Fruit fly (Drosophila melanogaster) whole organism, embryonic: ENCODE measurements around the gene CG5902.

Experiments used
- CG10654 ChIP-seq: fragments of 200-800 bp; sonication (Bioruptor generic); optimal IDR thresholded peaks from 2 replicates; lab custom pipeline; 2016; ENCODE audit warnings: missing biosample characterization, missing genetic modification characterization
- CG11085 ChIP-seq: fragments of 200-800 bp; sonication (Bioruptor generic); IDR thresholded peaks from 2 replicates; pipeline ENCODE4 v1.3.6; 2022; ENCODE audit warnings: missing biosample characterization, missing genetic modification characterization
- CG12299 ChIP-seq: fragments of 200-800 bp; sonication (Bioruptor generic); optimal IDR thresholded peaks from 2 replicates; lab custom pipeline; 2018; ENCODE audit warnings: missing biosample characterization, mild to moderate bottlenecking, missing genetic modification characterization
- CG12659 ChIP-seq: fragments of 200-800 bp; sonication (Bioruptor generic); optimal IDR thresholded peaks from 3 replicates; lab custom pipeline; 2017; ENCODE audit warnings: mild to moderate bottlenecking, missing biosample characterization, missing genetic modification reagents, missing genetic modification characterization
- CG12942 ChIP-seq: fragments of 200-800 bp; sonication (Bioruptor generic); optimal IDR thresholded peaks from 3 replicates; lab custom pipeline; 2016; ENCODE audit warnings: missing biosample characterization, missing genetic modification characterization
- CG13287 ChIP-seq: fragments of 200-800 bp; sonication (Bioruptor generic); IDR thresholded peaks from 2 replicates; pipeline ENCODE4 v1.3.6; 2022; ENCODE audit warnings: missing biosample characterization, missing genetic modification characterization; ENCODE audit not compliant: partially characterized antibody
- CG13894 ChIP-seq: fragments of 200-800 bp; sonication (Bioruptor generic); optimal IDR thresholded peaks from 3 replicates; lab custom pipeline; 2018; ENCODE audit warnings: missing biosample characterization, mild to moderate bottlenecking, missing genetic modification characterization, moderate library complexity
- CG14050 ChIP-seq: fragments of 200-800 bp; sonication (Bioruptor generic); IDR thresholded peaks from 3 replicates; pipeline ENCODE4 v1.3.6; 2022; ENCODE audit warnings: missing biosample characterization, missing genetic modification characterization
- CG14667 ChIP-seq: fragments of 200-800 bp; sonication (Bioruptor generic); IDR thresholded peaks from 2 replicates; pipeline ENCODE4 v1.3.6; 2022; ENCODE audit warnings: missing biosample characterization, missing genetic modification characterization
- CG15011 ChIP-seq: fragments of 200-800 bp; sonication (Bioruptor generic); optimal IDR thresholded peaks from 3 replicates; lab custom pipeline; 2018; ENCODE audit warnings: missing biosample characterization, mild to moderate bottlenecking, missing genetic modification characterization
- CG17385 ChIP-seq: fragments of 200-800 bp; sonication (Bioruptor generic); optimal IDR thresholded peaks from 3 replicates; lab custom pipeline; 2018; ENCODE audit warnings: missing biosample characterization, mild to moderate bottlenecking, missing genetic modification characterization
- CG18599 ChIP-seq: fragments of 200-800 bp; sonication (Bioruptor generic); optimal IDR thresholded peaks from 3 replicates; lab custom pipeline; 2017; ENCODE audit warnings: missing biosample characterization, missing genetic modification characterization, mild to moderate bottlenecking, moderate library complexity, missing genetic modification reagents
- CG18764 ChIP-seq: fragments of 200-800 bp; sonication (Bioruptor generic); optimal IDR thresholded peaks from 3 replicates; lab custom pipeline; 2016; ENCODE audit warnings: missing biosample characterization, missing genetic modification characterization
- CG4360 ChIP-seq: fragments of 200-800 bp; sonication (Bioruptor generic); IDR thresholded peaks from 2 replicates; pipeline ENCODE4 v1.3.6; 2022; ENCODE audit warnings: missing biosample characterization, missing genetic modification characterization
- CG5180 ChIP-seq: fragments of 200-800 bp; sonication (Bioruptor generic); optimal IDR thresholded peaks from 3 replicates; lab custom pipeline; 2017; ENCODE audit warnings: missing biosample characterization, missing genetic modification characterization, mild to moderate bottlenecking, moderate library complexity, missing genetic modification reagents
- CG6175 ChIP-seq: fragments of 200-800 bp; sonication (Bioruptor generic); IDR thresholded peaks from 3 replicates; pipeline ENCODE4 v1.3.6; 2022; ENCODE audit warnings: missing biosample characterization, missing genetic modification characterization
- CG6654 ChIP-seq: fragments of 200-800 bp; sonication (Bioruptor generic); optimal IDR thresholded peaks from 2 replicates; lab custom pipeline; 2017; ENCODE audit warnings: missing biosample characterization, mild to moderate bottlenecking, missing genetic modification characterization
- CG8478 ChIP-seq: fragments of >200 bp; optimal IDR thresholded peaks from 2 replicates; lab custom pipeline; 2018
- Chrac-16 ChIP-seq: fragments of 200-800 bp; sonication (Bioruptor generic); optimal IDR thresholded peaks from 3 replicates; lab custom pipeline; 2016; ENCODE audit warnings: missing biosample characterization, missing genetic modification characterization
- HLH3B ChIP-seq: fragments of 200-800 bp; sonication (Bioruptor generic); IDR thresholded peaks from 2 replicates; pipeline ENCODE4 v1.3.6; 2022; ENCODE audit warnings: missing biosample characterization, missing genetic modification characterization
- Hand ChIP-seq: fragments of 200-800 bp; sonication (Bioruptor generic); optimal IDR thresholded peaks from 2 replicates; lab custom pipeline; 2017; ENCODE audit warnings: mild to moderate bottlenecking, missing biosample characterization, missing genetic modification reagents, missing genetic modification characterization
- Hey ChIP-seq: fragments of 200-800 bp; sonication (Bioruptor generic); optimal IDR thresholded peaks from 3 replicates; lab custom pipeline; 2018; ENCODE audit warnings: missing biosample characterization, mild to moderate bottlenecking, missing genetic modification characterization
- Hmr ChIP-seq: fragments of 200-800 bp; sonication (Bioruptor generic); optimal IDR thresholded peaks from 3 replicates; lab custom pipeline; 2017; ENCODE audit warnings: mild to moderate bottlenecking, missing biosample characterization, missing genetic modification reagents, missing genetic modification characterization
- Lhr ChIP-seq: fragments of 200-800 bp; sonication (Bioruptor generic); optimal IDR thresholded peaks from 3 replicates; lab custom pipeline; 2017; ENCODE audit warnings: mild to moderate bottlenecking, missing biosample characterization, missing genetic modification reagents, missing genetic modification characterization
- Lpt ChIP-seq: fragments of >200 bp; optimal IDR thresholded peaks from 2 replicates; lab custom pipeline; 2018; ENCODE audit warnings: missing biosample characterization, missing genetic modification characterization
- Med ChIP-seq: fragments of 200-800 bp; sonication (Bioruptor generic); peaks from one replicate; lab custom pipeline; 2016; ENCODE audit warnings: missing biosample characterization, missing genetic modification characterization, mild to moderate bottlenecking, inconsistent platforms, moderate library complexity
- Nf-YA ChIP-seq: fragments of 200-800 bp; sonication (Bioruptor generic); IDR thresholded peaks from 2 replicates; pipeline ENCODE4 v1.3.6; 2022; ENCODE audit warnings: missing biosample characterization, missing genetic modification characterization
- Xrp1 ChIP-seq: fragments of 200-800 bp; sonication (Bioruptor generic); IDR thresholded peaks from 2 replicates; pipeline ENCODE4 v1.3.6; 2022; ENCODE audit warnings: missing biosample characterization, missing genetic modification characterization
- abd-A ChIP-seq: fragments of 200-800 bp; sonication (Bioruptor generic); optimal IDR thresholded peaks from 3 replicates; lab custom pipeline; 2019; ENCODE audit warnings: missing biosample characterization, mild to moderate bottlenecking, missing genetic modification characterization, moderate library complexity
- chif ChIP-seq, 2 experiments: fragments of 200-800 bp; sonication (Bioruptor generic); optimal IDR thresholded peaks; 3 replicates each; lab custom pipeline; 2016; ENCODE audit warnings: missing biosample characterization in 2 of 2, missing genetic modification characterization in 2 of 2
- gce ChIP-seq: fragments of 200-800 bp; sonication (Bioruptor generic); IDR thresholded peaks from 3 replicates; pipeline ENCODE4 v1.3.6; 2022; ENCODE audit warnings: missing biosample characterization, missing genetic modification characterization
- ham ChIP-seq: fragments of 200-800 bp; sonication (Bioruptor generic); IDR thresholded peaks from 2 replicates; pipeline ENCODE4 v1.3.6; 2022; ENCODE audit warnings: missing biosample characterization, missing genetic modification characterization
- jumu ChIP-seq: fragments of 200-800 bp; sonication (Bioruptor generic); optimal IDR thresholded peaks from 3 replicates; lab custom pipeline; 2016; ENCODE audit warnings: missing biosample characterization, missing genetic modification characterization
- mld ChIP-seq: fragments of 200-800 bp; sonication (Bioruptor generic); IDR thresholded peaks from 3 replicates; pipeline ENCODE4 v1.3.6; 2022; ENCODE audit warnings: missing biosample characterization, missing genetic modification characterization; ENCODE audit not compliant: partially characterized antibody
- nerfin-2 ChIP-seq: fragments of 200-800 bp; sonication (Bioruptor generic); IDR thresholded peaks from 2 replicates; pipeline ENCODE4 v1.3.6; 2022; ENCODE audit warnings: missing biosample characterization, missing genetic modification characterization; ENCODE audit not compliant: partially characterized antibody
- nom ChIP-seq: fragments of 200-800 bp; sonication (Bioruptor generic); optimal IDR thresholded peaks from 2 replicates; lab custom pipeline; 2017; ENCODE audit warnings: missing biosample characterization, missing genetic modification characterization, mild to moderate bottlenecking, moderate library complexity, missing genetic modification reagents
- salm ChIP-seq: fragments of 200-800 bp; sonication (Bioruptor generic); optimal IDR thresholded peaks from 2 replicates; lab custom pipeline; 2018; ENCODE audit warnings: missing biosample characterization, mild to moderate bottlenecking, missing genetic modification characterization
- sd ChIP-seq: fragments of 200-800 bp; sonication (Bioruptor generic); optimal IDR thresholded peaks from 3 replicates; lab custom pipeline; 2018; ENCODE audit warnings: missing biosample characterization, mild to moderate bottlenecking, missing genetic modification characterization, moderate library complexity
- sima ChIP-seq: fragments of 200-800 bp; sonication (Bioruptor generic); optimal IDR thresholded peaks from 2 replicates; lab custom pipeline; 2016; ENCODE audit warnings: missing biosample characterization, missing genetic modification characterization
- slbo ChIP-seq: fragments of 200-800 bp; sonication (Bioruptor generic); IDR thresholded peaks from 2 replicates; pipeline ENCODE4 v1.3.6; 2022; ENCODE audit warnings: missing biosample characterization, missing genetic modification characterization
- sna ChIP-seq: fragments of 200-800 bp; sonication (Bioruptor generic); IDR thresholded peaks from 2 replicates; pipeline ENCODE4 v1.3.6; 2022; ENCODE audit warnings: missing biosample characterization, missing genetic modification characterization; ENCODE audit not compliant: partially characterized antibody
- sqz ChIP-seq: fragments of 200-800 bp; sonication (Bioruptor generic); optimal IDR thresholded peaks from 3 replicates; lab custom pipeline; 2018; ENCODE audit warnings: missing biosample characterization, mild to moderate bottlenecking, missing genetic modification characterization
- ttk ChIP-seq: fragments of 200-800 bp; sonication (Bioruptor generic); IDR thresholded peaks from 2 replicates; pipeline ENCODE4 v2.1.2; 2022; ENCODE audit warnings: missing biosample characterization, missing genetic modification characterization
- usp ChIP-seq: fragments of >200 bp; optimal IDR thresholded peaks from 2 replicates; lab custom pipeline; 2017; ENCODE audit warnings: missing biosample characterization, missing genetic modification characterization
- wdn ChIP-seq: fragments of 200-800 bp; sonication (Bioruptor generic); IDR thresholded peaks from 2 replicates; pipeline ENCODE4 v1.3.6; 2022; ENCODE audit warnings: missing biosample characterization, missing genetic modification characterization
- wor ChIP-seq: fragments of 200-800 bp; sonication (Bioruptor generic); IDR thresholded peaks from 2 replicates; pipeline ENCODE4 v1.3.6; 2022; ENCODE audit warnings: missing biosample characterization, missing genetic modification characterization
- zfh1 ChIP-seq: fragments of 200-800 bp; sonication (Bioruptor generic); IDR thresholded peaks from 3 replicates; pipeline ENCODE4 v1.3.6; 2022; ENCODE audit warnings: missing biosample characterization, missing genetic modification characterization

Gene CG5902

DNA sequence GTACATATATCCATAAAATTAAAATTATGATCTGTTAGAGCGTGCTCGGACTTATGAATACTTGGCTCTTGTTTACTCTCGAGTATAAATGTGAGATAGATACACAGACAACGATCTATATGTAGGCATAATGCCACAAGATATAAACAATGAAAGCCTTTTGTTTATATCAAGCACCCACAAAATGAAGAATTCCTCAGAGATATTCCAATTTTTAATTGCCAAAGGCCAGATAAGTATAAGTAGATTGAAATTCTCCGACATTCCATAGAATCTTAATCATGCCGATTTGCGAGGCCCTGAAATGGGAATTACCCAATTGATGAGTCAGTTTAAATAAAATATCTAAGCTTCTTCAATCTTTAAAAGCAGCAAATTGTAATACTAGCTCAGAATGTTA lies 35.5 kb downstream of the CG5902 start:
- no peak for TF ChIP-seq CG5180
- no peak for TF ChIP-seq CG12942
- TF ChIP-seq CG12299 (tag; lab: Kevin White, UChicago) = no peak
- TF ChIP-seq usp = no peak
- no peak for TF ChIP-seq CG11085
- no peak for TF ChIP-seq CG14667
- TF ChIP-seq Med (GFP tag; lab: Kevin White, UChicago) = peak; percentile 39
- peak; percentile 3 for TF ChIP-seq abd-A (tag; lab: Kevin White, UChicago)
- TF ChIP-seq sd (tag; lab: Kevin White, UChicago) = peak; percentile 94

DNA sequence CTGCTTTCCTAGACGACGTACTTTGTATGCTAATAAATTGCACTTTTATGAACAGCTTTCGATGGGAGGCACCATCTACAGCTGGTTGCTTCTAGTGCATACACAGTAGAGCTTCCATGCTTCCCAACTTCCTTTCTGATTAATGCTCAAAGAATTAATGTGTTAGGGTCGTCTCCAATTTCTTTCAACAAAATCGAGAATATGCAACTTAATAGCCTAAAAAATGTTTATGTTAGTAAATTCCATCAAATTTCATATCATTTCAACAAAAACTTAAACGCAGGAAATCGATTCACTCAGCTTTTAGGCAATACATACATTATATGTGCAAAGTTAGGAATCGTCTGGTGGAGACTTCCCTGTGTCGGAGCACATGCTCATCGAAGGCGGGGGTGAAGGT lies 37.7 kb downstream of the CG5902 start:
- no peak for TF ChIP-seq CG13287 (GFP tag; lab: Robert Waterston, UW)
- no peak for TF ChIP-seq HLH3B (GFP tag; lab: Robert Waterston, UW)
- TF ChIP-seq Hey (tag; lab: Kevin White, UChicago) = no peak
- peak; percentile 16 for TF ChIP-seq nom

DNA sequence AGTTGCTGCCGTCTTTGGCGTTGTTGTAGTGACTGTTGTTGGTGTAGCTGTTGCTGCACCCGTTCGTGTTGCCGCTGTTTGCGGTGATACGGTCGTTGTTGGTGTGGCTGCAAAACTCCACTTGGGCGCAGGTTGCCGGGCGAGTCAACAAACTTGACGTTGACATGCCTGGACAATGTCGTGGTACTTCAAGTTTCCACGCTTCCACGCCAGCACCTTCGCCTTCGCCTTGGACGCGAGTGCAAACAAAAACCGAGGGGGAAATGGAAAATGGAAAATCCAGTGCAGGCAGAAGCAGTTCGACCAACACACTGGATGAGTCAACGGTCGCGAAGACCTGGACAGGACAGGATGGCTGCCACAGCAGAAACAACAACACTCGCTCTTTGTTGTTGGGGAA lies 38.2 kb downstream of the CG5902 start:
- no peak for TF ChIP-seq sima (GFP tag; lab: Kevin White, UChicago)
- no peak for TF ChIP-seq wor
- TF ChIP-seq zfh1 = 0 out of 3 replicates have a peak, but pooled peaks have one; percentile 27
- no peak for TF ChIP-seq Nf-YA (GFP tag; lab: Robert Waterston, UW)
- TF ChIP-seq CG12659 = no peak
- TF ChIP-seq Hand (GFP tag; lab: Kevin White, UChicago) = no peak
- TF ChIP-seq slbo (GFP tag; lab: Robert Waterston, UW) = no peak
- peak; percentile 46; the same call in 1 of the 2 replicates for TF ChIP-seq CG4360 (GFP tag; lab: Robert Waterston, UW)
- no peak for TF ChIP-seq CG13287 (GFP tag; lab: Robert Waterston, UW)
- no peak for TF ChIP-seq sqz (GFP tag; lab: Kevin White, UChicago)
- TF ChIP-seq gce (GFP tag; lab: Robert Waterston, UW) = no peak
- TF ChIP-seq Lpt (GFP tag; lab: Kevin White, UChicago) = no peak
- no peak for TF ChIP-seq ham (GFP tag; lab: Robert Waterston, UW)
- no peak for TF ChIP-seq CG17385 (GFP tag; lab: Kevin White, UChicago)
- no peak for TF ChIP-seq CG13894 (tag; lab: Kevin White, UChicago)
- TF ChIP-seq Lhr (GFP tag; lab: Kevin White, UChicago) = no peak
- no peak for TF ChIP-seq ttk
- no peak for TF ChIP-seq CG18764 (GFP tag; lab: Kevin White, UChicago)
- TF ChIP-seq CG8478 (lab: Kevin White, UChicago) = peak; percentile 73

DNA sequence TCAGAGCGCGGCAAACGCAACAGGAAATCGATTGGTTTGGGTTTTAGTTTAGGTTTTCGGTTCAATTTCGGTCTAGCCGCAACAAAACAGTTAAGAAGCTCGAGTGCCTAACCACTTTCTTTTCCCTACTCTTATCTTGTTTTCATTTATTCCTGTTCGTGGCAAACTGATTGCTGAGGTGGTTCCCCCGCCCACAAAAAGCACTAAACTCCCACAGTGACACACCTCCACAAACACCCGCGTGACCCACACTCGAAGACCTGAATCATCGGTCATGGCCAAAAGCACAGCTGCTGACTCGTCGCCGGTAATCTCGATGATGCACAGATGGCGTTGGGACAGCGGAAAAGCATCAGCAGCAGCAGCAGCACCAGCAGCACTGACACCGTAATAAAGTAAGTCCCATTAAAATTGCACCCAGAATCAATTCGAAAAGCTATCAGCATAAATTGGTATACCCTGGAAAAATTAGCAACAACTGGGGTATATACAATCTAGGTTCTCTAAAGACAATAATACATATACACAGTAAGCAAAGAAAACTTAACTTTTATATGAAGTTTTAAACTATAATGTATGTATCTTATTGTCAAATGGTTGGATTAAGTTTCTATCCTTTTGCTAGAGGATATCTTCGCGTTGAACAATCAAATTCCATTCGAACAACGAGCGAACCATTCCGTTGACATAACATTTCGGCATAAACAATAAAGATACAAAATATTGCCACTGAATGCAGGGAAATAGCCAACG lies 39.4 kb downstream of the CG5902 start:
- TF ChIP-seq nerfin-2 (GFP tag; lab: Robert Waterston, UW) (no peak), CG8478 (lab: Kevin White, UChicago) (no peak), Xrp1 (GFP tag; lab: Robert Waterston, UW) (peak; percentile 55; the same call in 1 of the 2 replicates), mld (GFP tag; lab: Robert Waterston, UW) (0 out of 3 replicates have a peak, but pooled peaks have one; percentile 22), CG6654 (GFP tag; lab: Kevin White, UChicago) (no peak), chif (GFP tag; optimal IDR thresholded peaks at IDR 0.05; lab: Kevin White, UChicago) (peak in 1 of 2 experiments; percentile 51), wdn (GFP tag; lab: Robert Waterston, UW) (no peak), Hmr (GFP tag; lab: Kevin White, UChicago) (no peak), CG10654 (peak; percentile 10), sna (GFP tag; lab: Robert Waterston, UW) (no peak), salm (tag; lab: Kevin White, UChicago) (no peak), jumu (GFP tag; lab: Kevin White, UChicago) (no peak), CG15011 (GFP tag; lab: Kevin White, UChicago) (no peak), CG6175 (GFP tag; lab: Robert Waterston, UW) (no peak), CG18599 (GFP tag; lab: Kevin White, UChicago) (no peak), CG14050 (no peak; the same call in 2 of the 3 replicates), Chrac-16 (GFP tag; lab: Kevin White, UChicago) (peak; percentile 18)
